Fruit fly (Drosophila melanogaster) whole organism, prepupa: ENCODE measurements around the gene CG7841.

Experiments used
- Blimp-1 ChIP-seq: fragments of 200-800 bp; sonication (Bioruptor generic); optimal IDR thresholded peaks from 3 replicates; lab custom pipeline; 2017; ENCODE audit warnings: missing biosample characterization, missing genetic modification characterization, mild to moderate bottlenecking, moderate library complexity, missing genetic modification reagents
- CG10631 ChIP-seq: fragments of 200-800 bp; sonication (Bioruptor generic); optimal IDR thresholded peaks from 2 replicates; lab custom pipeline; 2016; ENCODE audit warnings: missing biosample characterization, missing genetic modification characterization
- CG11294 ChIP-seq: fragments of 200-800 bp; sonication (Bioruptor generic); IDR thresholded peaks from 2 replicates; pipeline ENCODE4 v1.3.6; 2022; ENCODE audit warnings: missing biosample characterization, missing genetic modification characterization
- CG11762 ChIP-seq: fragments of 200-800 bp; sonication (Bioruptor generic); optimal IDR thresholded peaks from 3 replicates; lab custom pipeline; 2016; ENCODE audit warnings: missing biosample characterization, missing genetic modification characterization; ENCODE audit not compliant: insufficient read depth
- CG11902 ChIP-seq: fragments of 200-800 bp; sonication (Bioruptor generic); optimal IDR thresholded peaks from 3 replicates; lab custom pipeline; 2016; ENCODE audit warnings: missing biosample characterization, missing genetic modification characterization
- CG15336 ChIP-seq: fragments of 200-800 bp; sonication (Bioruptor generic); IDR thresholded peaks from 2 replicates; pipeline ENCODE4 v1.3.6; 2022; ENCODE audit warnings: missing biosample characterization, missing genetic modification characterization
- CG1621 ChIP-seq: fragments of 200-800 bp; sonication (Bioruptor generic); optimal IDR thresholded peaks from 3 replicates; lab custom pipeline; 2018; ENCODE audit warnings: missing biosample characterization, mild to moderate bottlenecking, missing genetic modification characterization
- CG16779 ChIP-seq: fragments of 200-800 bp; sonication (Bioruptor generic); optimal IDR thresholded peaks from 3 replicates; lab custom pipeline; 2017; ENCODE audit warnings: missing biosample characterization, mild to moderate bottlenecking, missing genetic modification characterization
- CG3032 ChIP-seq: fragments of 200-800 bp; optimal IDR thresholded peaks from 2 replicates; lab custom pipeline; 2019; ENCODE audit warnings: missing biosample characterization, mild to moderate bottlenecking, missing genetic modification characterization, moderate library complexity
- CG31627 ChIP-seq: fragments of 200-800 bp; sonication (Bioruptor generic); optimal IDR thresholded peaks from 3 replicates; lab custom pipeline; 2016; ENCODE audit warnings: missing biosample characterization, missing genetic modification characterization
- CG32006 ChIP-seq: fragments of 200-800 bp; sonication (Bioruptor generic); optimal IDR thresholded peaks from 3 replicates; lab custom pipeline; 2017; ENCODE audit warnings: missing biosample characterization, mild to moderate bottlenecking, missing genetic modification characterization
- CG34406 ChIP-seq: fragments of 200-800 bp; sonication (Bioruptor generic); optimal IDR thresholded peaks from 3 replicates; lab custom pipeline; 2016; ENCODE audit warnings: missing biosample characterization, missing genetic modification characterization
- CG3919 ChIP-seq: fragments of 200-800 bp; sonication (Bioruptor generic); optimal IDR thresholded peaks from 3 replicates; lab custom pipeline; 2016; ENCODE audit warnings: missing biosample characterization, missing genetic modification characterization
- CG4318 ChIP-seq: fragments of 200-800 bp; sonication (Bioruptor generic); optimal IDR thresholded peaks from 3 replicates; lab custom pipeline; 2017; ENCODE audit warnings: missing biosample characterization, mild to moderate bottlenecking, missing genetic modification characterization
- CG6276 ChIP-seq: fragments of 200-800 bp; sonication (Bioruptor generic); optimal IDR thresholded peaks from 2 replicates; lab custom pipeline; 2017; ENCODE audit warnings: missing biosample characterization, mild to moderate bottlenecking, missing genetic modification characterization
- CG6792 ChIP-seq: fragments of 200-800 bp; sonication (Bioruptor generic); optimal IDR thresholded peaks from 3 replicates; lab custom pipeline; 2016; ENCODE audit warnings: missing biosample characterization, missing genetic modification characterization
- CG6854 ChIP-seq: fragments of 200-800 bp; sonication (Bioruptor generic); optimal IDR thresholded peaks from 2 replicates; lab custom pipeline; 2017; ENCODE audit warnings: missing biosample characterization, mild to moderate bottlenecking, missing genetic modification characterization
- CG7368 ChIP-seq: fragments of 200-800 bp; sonication (Bioruptor generic); optimal IDR thresholded peaks from 3 replicates; lab custom pipeline; 2016; ENCODE audit warnings: missing biosample characterization, missing genetic modification characterization
- CG8119 ChIP-seq: fragments of 200-800 bp; sonication (Bioruptor generic); IDR thresholded peaks from 3 replicates; pipeline ENCODE4 v1.3.6; 2022; ENCODE audit warnings: missing biosample characterization, missing genetic modification characterization
- CG8319 ChIP-seq: fragments of 200-800 bp; sonication (Bioruptor generic); optimal IDR thresholded peaks from 3 replicates; lab custom pipeline; 2016; ENCODE audit warnings: missing biosample characterization, missing genetic modification characterization
- CG8632 ChIP-seq: fragments of 200-800 bp; sonication (Bioruptor generic); optimal IDR thresholded peaks from 3 replicates; lab custom pipeline; 2016; ENCODE audit warnings: missing biosample characterization, missing genetic modification characterization
- CG9139 ChIP-seq: fragments of 200-800 bp; sonication (Bioruptor generic); optimal IDR thresholded peaks from 3 replicates; lab custom pipeline; 2017; ENCODE audit warnings: missing biosample characterization, mild to moderate bottlenecking, missing genetic modification characterization
- Eip75B ChIP-seq: fragments of 200-800 bp; sonication (Bioruptor generic); optimal IDR thresholded peaks from 3 replicates; lab custom pipeline; 2016; ENCODE audit warnings: missing biosample characterization, missing genetic modification characterization
- Eip78C ChIP-seq: fragments of 200-800 bp; sonication (Bioruptor generic); peaks from one replicate; lab custom pipeline; 2016; ENCODE audit warnings: missing biosample characterization, missing genetic modification characterization
- Eip93F ChIP-seq: fragments of 200-800 bp; sonication (Bioruptor generic); optimal IDR thresholded peaks from 2 replicates; lab custom pipeline; 2016; ENCODE audit warnings: missing biosample characterization, mild to moderate bottlenecking, missing genetic modification characterization
- Ets21C ChIP-seq: fragments of 200-800 bp; sonication (Bioruptor generic); optimal IDR thresholded peaks from 3 replicates; lab custom pipeline; 2016; ENCODE audit warnings: missing biosample characterization, missing genetic modification characterization
- Ets96B ChIP-seq: fragments of 200-800 bp; optimal IDR thresholded peaks from 2 replicates; lab custom pipeline; 2019; ENCODE audit warnings: missing biosample characterization, mild to moderate bottlenecking, missing genetic modification characterization, moderate library complexity
- Gug ChIP-seq: fragments of 200-800 bp; sonication (Bioruptor generic); IDR thresholded peaks from 2 replicates; pipeline ENCODE4 v1.3.6; 2022; ENCODE audit warnings: missing biosample characterization, missing genetic modification characterization
- Hr38 ChIP-seq: sonication (Bioruptor generic); optimal IDR thresholded peaks from 2 replicates; lab custom pipeline; 2016; ENCODE audit warnings: missing biosample characterization, missing genetic modification characterization
- Hr39 ChIP-seq: fragments of 200-800 bp; sonication (Bioruptor generic); optimal IDR thresholded peaks from 2 replicates; lab custom pipeline; 2016; ENCODE audit warnings: missing biosample characterization, missing genetic modification characterization
- Hr4 ChIP-seq: fragments of 200-800 bp; sonication (Bioruptor generic); optimal IDR thresholded peaks from 3 replicates; lab custom pipeline; 2016; ENCODE audit warnings: missing biosample characterization, missing genetic modification characterization
- Lpt ChIP-seq: fragments of 200-800 bp; sonication (Bioruptor generic); optimal IDR thresholded peaks from 3 replicates; lab custom pipeline; 2016; ENCODE audit warnings: missing biosample characterization, missing genetic modification characterization
- Met ChIP-seq: fragments of 200-800 bp; sonication (Bioruptor generic); optimal IDR thresholded peaks from 3 replicates; lab custom pipeline; 2016; ENCODE audit warnings: missing biosample characterization, missing genetic modification characterization
- OdsH ChIP-seq: fragments of 200-800 bp; sonication (Bioruptor generic); optimal IDR thresholded peaks from 3 replicates; lab custom pipeline; 2016; ENCODE audit warnings: missing biosample characterization, missing genetic modification characterization
- Smox ChIP-seq: fragments of 200-800 bp; sonication (Bioruptor generic); optimal IDR thresholded peaks from 3 replicates; lab custom pipeline; 2016; ENCODE audit warnings: missing biosample characterization, missing genetic modification characterization
- Sox14 ChIP-seq: fragments of 200-800 bp; sonication (Bioruptor generic); optimal IDR thresholded peaks from 3 replicates; lab custom pipeline; 2016; ENCODE audit warnings: missing biosample characterization, missing genetic modification characterization
- Sox15 ChIP-seq: fragments of 200-800 bp; sonication (Bioruptor generic); optimal IDR thresholded peaks from 3 replicates; lab custom pipeline; 2016; ENCODE audit warnings: missing biosample characterization, missing genetic modification characterization
- achi ChIP-seq: fragments of 200-800 bp; sonication (Bioruptor generic); optimal IDR thresholded peaks from 3 replicates; lab custom pipeline; 2016; ENCODE audit warnings: missing biosample characterization, missing genetic modification characterization
- acj6 ChIP-seq: fragments of 200-800 bp; sonication (Bioruptor generic); optimal IDR thresholded peaks from 3 replicates; lab custom pipeline; 2016; ENCODE audit warnings: missing biosample characterization, missing genetic modification characterization
- dac ChIP-seq: fragments of 200-800 bp; sonication (Bioruptor generic); optimal IDR thresholded peaks from 2 replicates; lab custom pipeline; 2017; ENCODE audit warnings: missing biosample characterization, mild to moderate bottlenecking, missing genetic modification characterization
- eg ChIP-seq: fragments of 200-800 bp; sonication (Bioruptor generic); IDR thresholded peaks from 3 replicates; pipeline ENCODE4 v1.3.6; 2022; ENCODE audit warnings: missing biosample characterization, missing genetic modification characterization
- esn ChIP-seq: fragments of 200-800 bp; sonication (Bioruptor generic); optimal IDR thresholded peaks from 2 replicates; lab custom pipeline; 2016; ENCODE audit warnings: missing biosample characterization, mild to moderate bottlenecking, missing genetic modification characterization, moderate library complexity
- fd59A ChIP-seq: fragments of 200-800 bp; sonication (Bioruptor generic); optimal IDR thresholded peaks from 2 replicates; lab custom pipeline; 2017; ENCODE audit warnings: missing biosample characterization, mild to moderate bottlenecking, missing genetic modification characterization, missing genetic modification reagents
- fd85E ChIP-seq: fragments of 200-800 bp; sonication (Bioruptor generic); optimal IDR thresholded peaks from 3 replicates; lab custom pipeline; 2016; ENCODE audit warnings: missing biosample characterization, missing genetic modification characterization
- lz ChIP-seq: fragments of 200-800 bp; sonication (Bioruptor generic); optimal IDR thresholded peaks from 3 replicates; lab custom pipeline; 2016; ENCODE audit warnings: missing biosample characterization, missing genetic modification characterization
- net ChIP-seq: fragments of 200-800 bp; sonication (Bioruptor generic); optimal IDR thresholded peaks from 3 replicates; lab custom pipeline; 2016; ENCODE audit warnings: missing biosample characterization, missing genetic modification characterization
- pdm3 ChIP-seq: fragments of 200-800 bp; sonication (Bioruptor generic); optimal IDR thresholded peaks from 3 replicates; lab custom pipeline; 2016; ENCODE audit warnings: missing biosample characterization, missing genetic modification characterization
- salr ChIP-seq, 2 experiments: fragments of 200-800 bp; sonication (Bioruptor generic); optimal IDR thresholded peaks; 3 replicates each; lab custom pipeline; 2016 to 2018; ENCODE audit warnings: missing biosample characterization in 2 of 2, missing genetic modification characterization in 2 of 2, mild to moderate bottlenecking in 1 of 2
- spab ChIP-seq: fragments of 200-800 bp; sonication (Bioruptor generic); optimal IDR thresholded peaks from 2 replicates; lab custom pipeline; 2017; ENCODE audit warnings: missing biosample characterization, mild to moderate bottlenecking, missing genetic modification characterization, missing genetic modification reagents
- ss ChIP-seq, 2 experiments: fragments of 200-800 bp; sonication (Bioruptor generic); optimal IDR thresholded peaks; 2 replicates in 1 of 2; 3 replicates in 1 of 2; lab custom pipeline; 2017 to 2018; ENCODE audit warnings: mild to moderate bottlenecking in 2 of 2, missing biosample characterization in 2 of 2, missing genetic modification characterization in 2 of 2, moderate library complexity in 1 of 2
- vri ChIP-seq: fragments of 200-800 bp; sonication (Bioruptor generic); optimal IDR thresholded peaks from 3 replicates; lab custom pipeline; 2016; ENCODE audit warnings: missing biosample characterization, mild to moderate bottlenecking, missing genetic modification characterization

The CG7841 gene

DNA sequence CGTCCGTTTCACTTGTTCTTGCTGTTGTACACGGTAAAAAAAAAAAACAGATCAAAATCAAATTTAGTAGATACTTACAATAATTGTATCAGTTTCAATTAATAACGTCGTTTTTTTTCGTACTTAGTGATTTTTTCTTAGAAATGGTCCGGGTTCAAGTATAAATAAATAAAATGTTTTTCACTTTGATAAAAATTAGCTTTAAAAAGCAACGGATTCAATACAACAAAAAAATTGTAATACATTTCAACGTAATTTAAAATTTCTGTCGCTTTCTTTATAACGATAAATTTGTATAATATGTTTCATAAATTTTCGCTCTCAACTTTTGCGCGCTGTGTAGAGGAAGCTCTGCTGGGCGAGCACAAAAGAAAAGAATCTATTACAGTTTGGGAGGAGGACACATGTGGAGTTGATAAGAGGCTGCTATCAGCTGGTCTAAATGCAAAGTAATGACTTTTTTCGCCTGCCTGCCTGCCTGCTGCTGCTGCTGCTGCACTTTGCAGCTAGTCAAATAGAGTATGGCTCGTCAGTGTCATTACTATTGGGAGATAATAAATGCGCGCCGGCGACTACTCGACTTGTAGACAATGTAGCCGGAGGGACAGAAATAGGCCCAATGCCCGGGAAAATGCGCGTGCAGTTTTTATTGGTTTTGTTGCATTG is 30.0 kb upstream of the CG7841 start:
- TF ChIP-seq CG6792 (GFP tag; lab: Kevin White, UChicago) (peak; percentile 27), Hr39 (peak; percentile 47), CG3032 (peak; percentile 56), CG11762 (peak; percentile 59), CG3919 (GFP tag; lab: Kevin White, UChicago) (peak; percentile 45), salr (GFP tag; optimal IDR thresholded peaks at IDR 0.05; lab: Kevin White, UChicago) (peak in 1 of 2 experiments; percentile 84), dac (GFP tag; lab: Kevin White, UChicago) (peak; percentile 41), CG15336 (peak; percentile 79), OdsH (GFP tag; lab: Kevin White, UChicago) (peak; percentile 73), Eip93F (no peak), Hr4 (peak; percentile 86), esn (GFP tag; lab: Kevin White, UChicago) (peak; percentile 46), CG7368 (GFP tag; lab: Kevin White, UChicago) (no peak), Eip78C (GFP tag; lab: Kevin White, UChicago) (peak; percentile 93), CG4318 (GFP tag; lab: Kevin White, UChicago) (peak; percentile 71), Sox14 (GFP tag; lab: Kevin White, UChicago) (peak; percentile 71), CG11902 (GFP tag; lab: Kevin White, UChicago) (peak; percentile 5), CG10631 (peak; percentile 70), vri (GFP tag; lab: Kevin White, UChicago) (no peak), pdm3 (GFP tag; lab: Kevin White, UChicago) (peak; percentile 68), Met (GFP tag; lab: Kevin White, UChicago) (peak; percentile 56), CG32006 (GFP tag; lab: Kevin White, UChicago) (peak; percentile 90), CG16779 (tag; lab: Kevin White, UChicago) (peak; percentile 30), achi (GFP tag; lab: Kevin White, UChicago) (peak; percentile 76), lz (GFP tag; lab: Kevin White, UChicago) (peak; percentile 51), ss (GFP tag; optimal IDR thresholded peaks at IDR 0.05; lab: Kevin White, UChicago) (peak; percentile 36 to 67), CG6854 (no peak), Ets96B (tag; lab: Kevin White, UChicago) (peak; percentile 62), eg (GFP tag; lab: Robert Waterston, UW) (peak; percentile 62; the same call in 1 of the 3 replicates), CG34406 (GFP tag; lab: Kevin White, UChicago) (peak; percentile 48), CG11294 (GFP tag; lab: Robert Waterston, UW) (peak; percentile 42; the same call in 1 of the 2 replicates), CG1621 (tag; lab: Kevin White, UChicago) (no peak), Hr38 (no peak), Smox (GFP tag; lab: Kevin White, UChicago) (peak; percentile 55), CG9139 (no peak), CG6276 (GFP tag; lab: Kevin White, UChicago) (peak; percentile 79), Sox15 (GFP tag; lab: Kevin White, UChicago) (peak; percentile 35), Blimp-1 (no peak), spab (peak; percentile 60), CG8319 (GFP tag; lab: Kevin White, UChicago) (peak; percentile 21), CG8632 (GFP tag; lab: Kevin White, UChicago) (peak; percentile 29), Eip75B (GFP tag; lab: Kevin White, UChicago) (peak; percentile 63), fd59A (GFP tag; lab: Kevin White, UChicago) (peak; percentile 27), Ets21C (GFP tag; lab: Kevin White, UChicago) (no peak), net (GFP tag; lab: Kevin White, UChicago) (peak; percentile 71), fd85E (no peak), Gug (peak; percentile 71), Lpt (GFP tag; lab: Kevin White, UChicago) (peak; percentile 66), acj6 (peak; percentile 55), CG8119 (GFP tag; lab: Robert Waterston, UW) (peak; percentile 58; the same call in 2 of the 3 replicates), CG31627 (GFP tag; lab: Kevin White, UChicago) (peak; percentile 37)
